Fruit fly (Drosophila melanogaster): ENCODE results near the gene eIF3h.

eIF3h gene

dm6 chr2L:5093772-5094350 is 41.0 kb upstream of the eIF3h start, which contains the start of gene CG5828:
Gene CG5828 (plus strand): TSS chr2L:5093976.
- TF ChIP-seq ovo (GFP tag; optimal IDR thresholded peaks at IDR 0.05) (peak; percentile 60), bab1 (GFP tag; optimal IDR thresholded peaks at IDR 0.05) (peak; percentile 21), CG7045 (GFP tag; optimal IDR thresholded peaks at IDR 0.05) (no peak)

- TF ChIP-seq Clk (GFP tag; optimal IDR thresholded peaks at IDR 0.05) (no peak), Hr96 (GFP tag; optimal IDR thresholded peaks at IDR 0.05) (peak; percentile 63), kay (GFP tag; ENCODE audit: borderline replicate concordance) (no peak), CG33017 (tag; optimal IDR thresholded peaks at IDR 0.05) (peak; percentile 57), CG5204 (GFP tag; optimal IDR thresholded peaks at IDR 0.05) (no peak), cic (GFP tag; optimal IDR thresholded peaks at IDR 0.05) (peak; percentile 55), CG12768 (GFP tag; optimal IDR thresholded peaks at IDR 0.05) (peak; percentile 50), CG11617 (GFP tag; optimal IDR thresholded peaks at IDR 0.05) (peak; percentile 29), bab1 (GFP tag; optimal IDR thresholded peaks at IDR 0.05) (no peak), CG7101 (tag; optimal IDR thresholded peaks at IDR 0.05) (peak; percentile 3), tj (GFP tag; optimal IDR thresholded peaks at IDR 0.05) (peak; percentile 52), cnc (optimal IDR thresholded peaks at IDR 0.05) (no peak), toe (GFP tag; optimal IDR thresholded peaks at IDR 0.05) (no peak), Mnt (GFP tag; optimal IDR thresholded peaks at IDR 0.05) (peak; percentile 49), CG7045 (GFP tag; optimal IDR thresholded peaks at IDR 0.05) (peak; percentile 27), ovo (GFP tag; optimal IDR thresholded peaks at IDR 0.05) (no peak), pad (GFP tag; optimal IDR thresholded peaks at IDR 0.05) (peak; percentile 4), CG1620 (GFP tag; optimal IDR thresholded peaks at IDR 0.05) (peak; percentile 42), Crg-1 (GFP tag; optimal IDR thresholded peaks at IDR 0.05) (no peak), CG14711 (tag; optimal IDR thresholded peaks at IDR 0.05) (no peak)
Observed at dm6 chr2L:5092992-5093695, 40.2 kb upstream of the eIF3h start, which contains the start of gene Pgant5. Gene Pgant5 (minus strand): TSS chr2L:5093592.

DNA sequence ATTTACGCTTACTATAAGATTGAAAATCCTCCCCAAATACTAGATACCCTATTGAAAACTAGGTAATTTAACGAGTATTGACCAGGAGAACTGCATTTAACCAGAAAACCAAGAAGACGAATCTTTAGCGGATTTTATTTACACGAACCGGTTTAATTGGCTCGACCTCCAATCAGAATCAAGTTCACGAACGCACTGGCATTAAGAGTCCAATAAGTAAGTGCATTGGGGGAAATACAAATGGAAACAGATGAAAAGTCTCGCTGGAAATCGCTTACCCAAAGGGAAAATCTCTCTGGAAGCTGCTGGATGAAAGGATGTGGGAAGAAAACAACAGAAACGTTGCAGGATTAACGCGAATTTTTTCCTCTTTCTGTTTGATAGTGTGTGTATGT is 39.7 kb upstream of the eIF3h start:
- no peak for TF ChIP-seq CG7101 (tag; optimal IDR thresholded peaks at IDR 0.05)
- no peak for TF ChIP-seq bab1 (GFP tag; optimal IDR thresholded peaks at IDR 0.05)
- no peak for TF ChIP-seq Clk (GFP tag; optimal IDR thresholded peaks at IDR 0.05)

- TF ChIP-seq CG12768 (GFP tag; optimal IDR thresholded peaks at IDR 0.05) (peak; percentile 13), cnc (optimal IDR thresholded peaks at IDR 0.05) (no peak)
Observed at dm6 chr2L:5092145-5092544, 39.3 kb upstream of the eIF3h start.

DNA sequence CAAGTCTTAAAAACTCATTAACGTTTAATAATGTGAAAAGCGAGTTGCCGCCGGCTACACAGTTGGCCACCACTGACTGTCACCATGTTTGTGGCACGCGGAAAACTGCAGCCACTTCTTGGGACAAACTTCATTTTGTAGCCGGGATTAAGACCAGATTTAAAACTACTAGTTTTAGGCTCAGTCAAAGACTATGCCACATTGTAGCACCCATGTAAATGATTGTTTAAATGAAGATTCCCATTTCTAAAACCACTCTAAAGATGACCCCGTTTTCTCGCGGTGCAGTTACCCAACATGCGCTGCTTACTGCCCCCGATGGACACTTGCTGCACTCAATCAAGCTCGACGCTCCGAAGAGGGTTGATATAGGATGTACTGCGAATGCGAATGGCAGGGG is 37.5 kb upstream of the eIF3h start:
- TF ChIP-seq CG14711 (tag; optimal IDR thresholded peaks at IDR 0.05) (no peak), CG5204 (GFP tag; optimal IDR thresholded peaks at IDR 0.05) (no peak), kay (GFP tag; ENCODE audit: borderline replicate concordance) (no peak), bab1 (GFP tag; optimal IDR thresholded peaks at IDR 0.05) (no peak), Mnt (GFP tag; optimal IDR thresholded peaks at IDR 0.05) (no peak), CG11617 (GFP tag; optimal IDR thresholded peaks at IDR 0.05) (no peak), toe (GFP tag; optimal IDR thresholded peaks at IDR 0.05) (no peak), pad (GFP tag; optimal IDR thresholded peaks at IDR 0.05) (no peak), CG12768 (GFP tag; optimal IDR thresholded peaks at IDR 0.05) (no peak), tj (GFP tag; optimal IDR thresholded peaks at IDR 0.05) (no peak), CG1620 (GFP tag; optimal IDR thresholded peaks at IDR 0.05) (no peak), cic (GFP tag; optimal IDR thresholded peaks at IDR 0.05) (no peak), CG33017 (tag; optimal IDR thresholded peaks at IDR 0.05) (no peak), Crg-1 (GFP tag; optimal IDR thresholded peaks at IDR 0.05) (no peak), Clk (GFP tag; optimal IDR thresholded peaks at IDR 0.05) (no peak), CG7045 (GFP tag; optimal IDR thresholded peaks at IDR 0.05) (no peak), Hr96 (GFP tag; optimal IDR thresholded peaks at IDR 0.05) (no peak), ovo (GFP tag; optimal IDR thresholded peaks at IDR 0.05) (no peak), CG7101 (tag; optimal IDR thresholded peaks at IDR 0.05) (no peak)

- TF ChIP-seq CG7045 (GFP tag; optimal IDR thresholded peaks at IDR 0.05) = no peak
- TF ChIP-seq CG1620 (GFP tag; optimal IDR thresholded peaks at IDR 0.05) = no peak
- no peak for TF ChIP-seq CG7101 (tag; optimal IDR thresholded peaks at IDR 0.05)
- TF ChIP-seq CG5204 (GFP tag; optimal IDR thresholded peaks at IDR 0.05) = no peak
- TF ChIP-seq Clk (GFP tag; optimal IDR thresholded peaks at IDR 0.05) = no peak
- peak; percentile 94 for TF ChIP-seq tj (GFP tag; optimal IDR thresholded peaks at IDR 0.05)
- no peak for TF ChIP-seq Hr96 (GFP tag; optimal IDR thresholded peaks at IDR 0.05)
Observed at dm6 chr2L:5089642-5090041, 36.7 kb upstream of the eIF3h start.

DNA sequence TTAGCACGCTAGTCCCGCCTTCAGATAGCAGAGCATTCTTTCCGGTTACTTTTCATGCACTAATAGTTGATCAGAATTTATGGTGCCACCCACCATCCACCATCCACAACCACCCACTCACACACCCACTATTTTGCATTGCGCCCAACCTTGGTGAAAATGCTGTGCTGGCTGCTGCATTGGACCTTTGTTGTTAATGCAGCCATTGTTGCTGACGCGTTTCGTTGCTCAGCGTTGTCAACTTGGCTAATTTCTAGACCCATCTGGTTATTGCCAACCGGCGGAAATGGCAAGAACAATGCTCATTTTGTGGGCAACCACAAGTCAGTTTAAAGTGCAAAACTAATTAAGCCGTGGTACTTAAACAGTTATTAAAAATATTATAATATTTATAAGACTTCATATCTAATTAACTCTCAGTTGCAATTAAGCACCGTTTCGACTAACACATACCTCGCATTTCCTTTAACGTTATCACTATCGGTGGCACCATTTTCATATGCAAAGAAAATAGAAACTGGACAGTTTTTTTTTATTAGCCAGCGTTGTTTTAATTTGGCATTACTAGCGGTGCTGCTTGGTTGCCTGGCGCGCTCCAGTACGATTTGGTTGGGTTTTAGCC is 35.9 kb upstream of the eIF3h start:
- no peak for TF ChIP-seq CG11617 (GFP tag; optimal IDR thresholded peaks at IDR 0.05)
- TF ChIP-seq CG12768 (GFP tag; optimal IDR thresholded peaks at IDR 0.05) = no peak
- TF ChIP-seq CG33017 (tag; optimal IDR thresholded peaks at IDR 0.05) = no peak
- peak; percentile 91 for TF ChIP-seq tj (GFP tag; optimal IDR thresholded peaks at IDR 0.05)
